Fruit fly (Drosophila melanogaster) Kc167 (cell line): Measurements from ENCODE around the gene CG15153.

Experiments
- Sin3A ChIP-seq: fragments of >200 bp; optimal IDR thresholded peaks from 2 replicates; lab custom pipeline; 2018; ENCODE audit warnings: missing external identifiers
- h ChIP-seq: fragments of >200 bp; optimal IDR thresholded peaks from 3 replicates; lab custom pipeline; 2018; ENCODE audit warnings: missing external identifiers
- insv ChIP-seq: fragments of >200 bp; optimal IDR thresholded peaks from 3 replicates; lab custom pipeline; 2018; ENCODE audit warnings: missing external identifiers

DNA sequence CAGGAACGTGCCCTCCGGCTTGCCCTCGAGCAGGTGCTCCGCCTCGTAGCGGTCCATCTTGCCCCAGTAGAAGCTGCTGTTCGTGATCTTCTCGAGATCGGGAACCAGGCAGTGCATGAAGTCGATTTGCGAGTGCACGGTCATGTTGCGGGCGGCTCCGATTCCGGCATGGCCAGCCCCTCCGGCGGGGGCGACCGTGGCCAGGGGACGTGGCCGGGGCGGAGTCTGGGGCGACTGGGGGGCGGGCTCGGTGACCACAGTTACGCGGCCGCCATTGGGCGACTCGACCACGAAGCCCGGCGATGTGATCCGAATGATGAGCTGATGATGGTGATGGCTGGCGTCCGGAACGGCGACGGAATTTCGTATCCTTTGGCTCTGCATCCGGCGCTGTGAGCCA lies 48.5 kb upstream of the CG15153 start:
- TF ChIP-seq h (lab: Kevin White, UChicago) (no peak), insv (lab: Kevin White, UChicago) (no peak), Sin3A (lab: Kevin White, UChicago) (no peak)
